Worm (Caenorhabditis elegans) whole organism, young adult: Measurements from ENCODE around the gene ceh-14.

ENCODE experiments used
- F39B2.1 ChIP-seq: fragments of 200-800 bp; sonication (Bioruptor generic); IDR thresholded peaks from 2 replicates; pipeline ENCODE4 v1.3.6; 2022; ENCODE audit warnings: missing genetic modification reagents, missing genetic modification characterization, missing compliant biosample characterization
- F49E8.2 ChIP-seq: sonication (generic microtip); optimal IDR thresholded peaks from 3 replicates; lab custom pipeline; 2017; ENCODE audit warnings: missing genetic modification characterization, mild to moderate bottlenecking, missing compliant biosample characterization, antibody characterized with exemption, moderate library complexity; ENCODE audit not compliant: insufficient read depth
- attf-5 ChIP-seq: fragments of 200-800 bp; sonication (Bioruptor generic); optimal IDR thresholded peaks from 2 replicates; lab custom pipeline; 2018; ENCODE audit warnings: mild to moderate bottlenecking, missing genetic modification characterization, missing compliant biosample characterization
- dox-1 ChIP-seq: fragments of 200-800 bp; sonication (Bioruptor generic); IDR thresholded peaks from 2 replicates; pipeline ENCODE4 v1.3.6; 2022; ENCODE audit warnings: missing genetic modification reagents, missing genetic modification characterization, missing compliant biosample characterization
- hlh-12 ChIP-seq: sonication (generic microtip); optimal IDR thresholded peaks from 2 replicates; lab custom pipeline; 2016; ENCODE audit warnings: missing genetic modification characterization, missing compliant biosample characterization
- snpc-4 ChIP-seq, 5 experiments: fragments of 150-350 bp in 1 of 5; sonication (generic microtip) in 4 of 5; optimal IDR thresholded peaks; 2 replicates each; lab custom pipeline; 2014 to 2018; ENCODE audit warnings: missing genetic modification characterization in 5 of 5, missing biosample characterization in 3 of 5, antibody characterized with exemption in 2 of 5, mild to moderate bottlenecking in 2 of 5, missing compliant biosample characterization in 2 of 5, missing genotype in 2 of 5, moderate library complexity in 2 of 5, missing genetic modification reagents in 1 of 5
- ztf-28 ChIP-seq: fragments of 200-800 bp; sonication (Bioruptor generic); IDR thresholded peaks from 2 replicates; pipeline ENCODE4 v1.3.6; 2022; ENCODE audit warnings: missing genetic modification reagents, missing genetic modification characterization, missing compliant biosample characterization

ce11 chrX:7546509-7546908 is 14.0 kb upstream of the ceh-14 start, which contains the start of gene col-174:
- no peak for TF ChIP-seq snpc-4 (GFP tag; optimal IDR thresholded peaks at IDR 0.05; lab: Kevin White, UChicago)
- no peak for TF ChIP-seq snpc-4 (tag; optimal IDR thresholded peaks at IDR 0.05; lab: Kevin White, UChicago)
- TF ChIP-seq ztf-28 (GFP tag; lab: Robert Waterston, UW): no peak
- no peak for TF ChIP-seq attf-5 (GFP tag; lab: Kevin White, UChicago)
- no peak for TF ChIP-seq hlh-12 (tag; lab: Kevin White, UChicago)
- TF ChIP-seq F49E8.2 (tag; lab: Kevin White, UChicago): no peak
- no peak for TF ChIP-seq dox-1 (GFP tag; lab: Robert Waterston, UW)
- no peak for TF ChIP-seq F39B2.1 (GFP tag; lab: Robert Waterston, UW)
